Fruit fly (Drosophila melanogaster): ENCODE data around the gene Scp2.

Scp2 gene

DNA sequence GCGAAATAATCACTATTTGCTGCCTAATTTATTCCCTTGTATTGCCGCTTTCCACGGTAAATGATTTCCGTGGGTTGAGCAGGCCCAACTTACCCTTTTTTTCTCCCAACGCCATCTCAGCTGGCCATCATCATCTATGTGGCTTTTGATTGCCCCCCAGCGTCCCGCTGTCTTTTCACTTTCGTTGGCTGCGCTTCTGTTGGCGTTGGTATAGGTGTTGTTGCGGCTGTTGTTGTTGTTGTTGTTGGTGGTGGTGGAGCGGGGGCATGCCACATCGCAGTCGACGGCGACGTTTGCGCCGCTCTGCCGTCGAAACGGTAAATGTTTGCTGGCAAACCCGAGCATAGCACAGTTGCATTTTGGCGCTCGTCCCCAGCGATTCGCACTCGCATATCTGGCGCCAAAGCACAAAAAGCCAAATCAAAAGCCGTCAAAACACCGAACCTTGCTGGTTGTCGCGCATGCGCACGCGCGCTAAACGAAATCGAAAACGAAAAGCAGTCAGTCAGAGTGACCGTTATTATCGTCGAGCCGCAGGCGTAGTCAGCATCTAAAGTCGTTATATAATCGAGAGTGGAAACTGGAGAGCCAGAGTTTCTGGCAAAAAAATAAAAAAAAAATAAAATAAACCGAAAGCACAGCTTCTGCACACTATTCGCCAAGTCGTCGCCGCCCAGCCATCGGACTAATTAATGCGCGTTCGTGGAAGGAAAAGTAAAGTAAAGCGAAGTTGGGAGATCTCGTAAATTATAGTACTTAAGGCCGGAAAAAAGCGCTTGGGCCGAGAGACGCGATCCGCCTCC, 10.8 kb upstream of the Scp2 start, which contains the start of gene CG14892:
TSS of gene CG14892 (plus strand) at position 359 of the 803 bp plus-strand sequence.
- TF ChIP-seq cas (GFP tag; IDR thresholded peaks at IDR 0.05), result no peak
- no peak for TF ChIP-seq H2.0 (GFP tag; IDR thresholded peaks at IDR 0.05)
- TF ChIP-seq Poxn (GFP tag; IDR thresholded peaks at IDR 0.05), result no peak
- TF ChIP-seq CG4360 (GFP tag; IDR thresholded peaks at IDR 0.05), result peak; percentile 78
- TF ChIP-seq Pdp1 (GFP tag; optimal IDR thresholded peaks at IDR 0.05), result peak in 1 of 2 experiments; percentile 82
- peak; percentile 23; the same call in 1 of the 2 replicates for TF ChIP-seq crol (GFP tag; IDR thresholded peaks at IDR 0.05)
- no peak for TF ChIP-seq pan (optimal IDR thresholded peaks at IDR 0.05)
- TF ChIP-seq pan (GFP tag; optimal IDR thresholded peaks at IDR 0.05 in 1 of 2, IDR thresholded peaks at IDR 0.05 in 1 of 2), result peak in 1 of 2 experiments; percentile 22
- TF ChIP-seq sr (GFP tag; IDR thresholded peaks at IDR 0.05), result 0 out of 3 replicates have a peak, but pooled peaks have one; percentile 28
- TF ChIP-seq Ets65A (GFP tag), result peak; percentile 58
- TF ChIP-seq CG9215 (GFP tag; IDR thresholded peaks at IDR 0.05), result peak; percentile 22; the same call in 1 of the 2 replicates
- peak; percentile 96 for TF ChIP-seq Blimp-1 (GFP tag; optimal IDR thresholded peaks at IDR 0.05)
- no peak for TF ChIP-seq HLH3B (GFP tag; IDR thresholded peaks at IDR 0.05)
- TF ChIP-seq zf30C (GFP tag; optimal IDR thresholded peaks at IDR 0.05), result no peak
- TF ChIP-seq Hr39 (optimal IDR thresholded peaks at IDR 0.05), result peak; percentile 94
- 0 out of 2 replicates have a peak, but pooled peaks have one; percentile 11 for TF ChIP-seq CG9932 (GFP tag; IDR thresholded peaks at IDR 0.05)

DNA sequence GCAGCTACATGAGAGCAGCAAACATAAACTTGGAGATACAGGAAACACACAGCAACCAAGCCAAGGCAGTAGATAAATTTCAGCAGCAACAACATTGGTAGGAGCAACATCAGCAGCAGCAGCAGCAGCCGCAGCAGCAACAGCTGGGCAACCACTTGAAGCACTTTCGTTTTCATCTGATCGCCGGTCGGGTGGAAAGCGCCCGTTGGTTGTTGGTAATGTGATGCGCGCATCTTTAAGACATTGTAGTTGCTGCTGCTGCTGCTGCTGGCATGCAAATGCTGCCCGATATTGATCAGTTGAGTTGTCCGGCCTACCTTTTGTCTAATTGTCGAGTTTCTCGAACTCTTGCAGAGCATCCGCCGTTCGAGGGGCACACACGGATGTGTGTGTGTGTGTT, 7.9 kb upstream of the Scp2 start:
- TF ChIP-seq CG9215 (GFP tag; IDR thresholded peaks at IDR 0.05) (no peak), Blimp-1 (GFP tag; optimal IDR thresholded peaks at IDR 0.05) (peak; percentile 80)

DNA sequence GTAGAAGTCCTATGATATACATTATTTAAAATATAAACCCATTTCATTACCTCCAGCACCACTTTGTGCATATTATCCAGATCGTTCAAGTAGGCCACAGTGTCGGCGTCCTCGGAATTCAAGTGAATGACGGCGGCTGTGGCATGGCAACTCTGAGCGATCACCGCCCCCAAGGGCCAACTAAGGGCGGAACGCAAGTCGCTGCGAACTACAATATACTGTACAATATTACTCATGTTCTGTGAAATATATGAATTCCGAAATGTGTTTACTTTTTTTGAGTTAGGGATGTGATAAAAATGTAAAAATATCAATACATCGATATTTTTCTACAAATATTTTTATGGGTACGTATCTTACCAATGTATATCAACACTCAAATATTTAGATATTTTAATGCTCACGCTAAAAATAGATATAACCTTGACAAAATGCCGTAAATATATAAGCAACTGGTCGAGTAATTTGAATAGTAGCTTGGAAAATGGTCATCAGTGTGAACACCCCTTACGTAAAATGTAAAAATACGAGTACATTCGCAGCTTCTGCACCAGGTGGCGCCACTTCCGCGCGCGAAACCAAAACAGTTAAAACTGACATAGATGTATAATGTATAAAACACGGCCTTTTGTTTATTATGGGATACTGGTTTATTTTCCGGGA, 9.8 kb downstream of the Scp2 start, which contains the start of gene CG14903:
TSS of gene CG14903 (minus strand) at position 270 of the 663 bp plus-strand sequence.
- TF ChIP-seq fru (optimal IDR thresholded peaks at IDR 0.05) (no peak), CHES-1-like (GFP tag; optimal IDR thresholded peaks at IDR 0.05) (peak; percentile 40), Hey (tag; optimal IDR thresholded peaks at IDR 0.05) (no peak), CG17328 (GFP tag; IDR thresholded peaks at IDR 0.05) (no peak), Dp (GFP tag; optimal IDR thresholded peaks at IDR 0.05) (peak; percentile 72), ac (GFP tag; optimal IDR thresholded peaks at IDR 0.05) (no peak), fd102C (GFP tag; optimal IDR thresholded peaks at IDR 0.05) (no peak), CG9727 (GFP tag; optimal IDR thresholded peaks at IDR 0.05) (peak; percentile 44), unpg (GFP tag; optimal IDR thresholded peaks at IDR 0.05) (no peak), CG18262 (tag; optimal IDR thresholded peaks at IDR 0.05) (no peak), Asciz (GFP tag; optimal IDR thresholded peaks at IDR 0.05) (no peak), hbn (GFP tag; IDR thresholded peaks at IDR 0.05; ENCODE audit: partially characterized antibody) (peak; percentile 56), CG10267 (tag; optimal IDR thresholded peaks at IDR 0.05) (peak; percentile 50), Ada2b (GFP tag; IDR thresholded peaks at IDR 0.05) (no peak), unc-4 (GFP tag; IDR thresholded peaks at IDR 0.05; ENCODE audit: partially characterized antibody) (peak; percentile 72), Bgb (GFP tag; IDR thresholded peaks at IDR 0.05; ENCODE audit: partially characterized antibody) (peak; percentile 78), HmgD (GFP tag; optimal IDR thresholded peaks at IDR 0.05) (no peak), GATAe (GFP tag; conservative IDR thresholded peaks at IDR 0.05) (no peak), oc (tag; optimal IDR thresholded peaks at IDR 0.05) (no peak), Lhr (GFP tag; optimal IDR thresholded peaks at IDR 0.05) (peak; percentile 72), ranshi (GFP tag; IDR thresholded peaks at IDR 0.05) (no peak), CG1603 (tag; optimal IDR thresholded peaks at IDR 0.05) (peak; percentile 32), Tbp (GFP tag; optimal IDR thresholded peaks at IDR 0.05) (no peak), lov (optimal IDR thresholded peaks at IDR 0.05) (no peak), lov (GFP tag; IDR thresholded peaks at IDR 0.05) (no peak), chn (GFP tag; optimal IDR thresholded peaks at IDR 0.05) (peak; percentile 26), CG8478 (optimal IDR thresholded peaks at IDR 0.05) (peak; percentile 23), schlank (tag; optimal IDR thresholded peaks at IDR 0.05) (no peak), Vsx1 (GFP tag; optimal IDR thresholded peaks at IDR 0.05) (no peak), pan (optimal IDR thresholded peaks at IDR 0.05) (no peak), pan (GFP tag; optimal IDR thresholded peaks at IDR 0.05 in 1 of 2, IDR thresholded peaks at IDR 0.05 in 1 of 2) (no peak), chm (GFP tag; IDR thresholded peaks at IDR 0.05) (peak; percentile 15; the same call in 1 of the 2 replicates), H2.0 (GFP tag; IDR thresholded peaks at IDR 0.05) (no peak)
